Worm (Caenorhabditis elegans): ENCODE results near the gene zipt-2.3.

ce11 chrII:13677927-13678326 is 37.8 kb downstream of the zipt-2.3 start:
- TF ChIP-seq ceh-43 (GFP tag; optimal IDR thresholded peaks at IDR 0.05) (no peak), hlh-1 (tag; optimal IDR thresholded peaks at IDR 0.05) (no peak), unc-39 (tag; optimal IDR thresholded peaks at IDR 0.05) (no peak), snpc-4 (tag; optimal IDR thresholded peaks at IDR 0.05) (no peak), ztf-11 (tag; optimal IDR thresholded peaks at IDR 0.05) (no peak), nhr-28 (tag; optimal IDR thresholded peaks at IDR 0.05) (no peak), lsy-2 (tag; optimal IDR thresholded peaks at IDR 0.05) (no peak), flh-1 (GFP tag; optimal IDR thresholded peaks at IDR 0.05) (no peak), mab-5 (tag; optimal IDR thresholded peaks at IDR 0.05) (no peak), elt-1 (tag; optimal IDR thresholded peaks at IDR 0.05; ENCODE audit: borderline replicate concordance, insufficient read depth) (no peak), nhr-237 (tag; optimal IDR thresholded peaks at IDR 0.05) (no peak), nhr-76 (tag; optimal IDR thresholded peaks at IDR 0.05) (no peak), blmp-1 (tag; optimal IDR thresholded peaks at IDR 0.05) (no peak)
